Worm (Caenorhabditis elegans): ENCODE measurements around the gene T01C8.3.

- TF ChIP-seq hmg-4 (GFP tag; optimal IDR thresholded peaks at IDR 0.05) (no peak), ama-1 (optimal IDR thresholded peaks at IDR 0.05) (no peak), ets-7 (tag; optimal IDR thresholded peaks at IDR 0.05) (no peak), flt-1 (GFP tag; IDR thresholded peaks at IDR 0.05) (no peak), hnd-1 (tag; optimal IDR thresholded peaks at IDR 0.05) (no peak), ceh-13 (GFP tag; optimal IDR thresholded peaks at IDR 0.05) (no peak), F13C5.2 (tag; optimal IDR thresholded peaks at IDR 0.05) (no peak), B0310.2 (tag; optimal IDR thresholded peaks at IDR 0.05) (no peak), aly-1 (tag; optimal IDR thresholded peaks at IDR 0.05) (no peak), scrt-1 (GFP tag; IDR thresholded peaks at IDR 0.05) (no peak)
These were observed 51.8 kb downstream of the T01C8.3 start for ce11 chrX:16731167-16731566.
